Worm (Caenorhabditis elegans) whole organism, L2 larva: ENCODE data around the gene pxn-2.

Experiments
- ama-1 ChIP-seq: fragments of 150-350 bp; optimal IDR thresholded peaks from 2 replicates; lab custom pipeline; 2018; ENCODE audit warnings: inconsistent platforms
- gmeb-1 ChIP-seq: fragments of 150-350 bp; optimal IDR thresholded peaks from 2 replicates; lab custom pipeline; 2014; ENCODE audit warnings: missing biosample characterization, missing genetic modification characterization
- nhr-237 ChIP-seq: fragments of 150-350 bp; optimal IDR thresholded peaks from 2 replicates; lab custom pipeline; 2014; ENCODE audit warnings: missing biosample characterization, missing genetic modification characterization
- ztf-4 ChIP-seq: fragments of 150-350 bp; optimal IDR thresholded peaks from 2 replicates; lab custom pipeline; 2014; ENCODE audit warnings: missing biosample characterization, missing genetic modification characterization

DNA sequence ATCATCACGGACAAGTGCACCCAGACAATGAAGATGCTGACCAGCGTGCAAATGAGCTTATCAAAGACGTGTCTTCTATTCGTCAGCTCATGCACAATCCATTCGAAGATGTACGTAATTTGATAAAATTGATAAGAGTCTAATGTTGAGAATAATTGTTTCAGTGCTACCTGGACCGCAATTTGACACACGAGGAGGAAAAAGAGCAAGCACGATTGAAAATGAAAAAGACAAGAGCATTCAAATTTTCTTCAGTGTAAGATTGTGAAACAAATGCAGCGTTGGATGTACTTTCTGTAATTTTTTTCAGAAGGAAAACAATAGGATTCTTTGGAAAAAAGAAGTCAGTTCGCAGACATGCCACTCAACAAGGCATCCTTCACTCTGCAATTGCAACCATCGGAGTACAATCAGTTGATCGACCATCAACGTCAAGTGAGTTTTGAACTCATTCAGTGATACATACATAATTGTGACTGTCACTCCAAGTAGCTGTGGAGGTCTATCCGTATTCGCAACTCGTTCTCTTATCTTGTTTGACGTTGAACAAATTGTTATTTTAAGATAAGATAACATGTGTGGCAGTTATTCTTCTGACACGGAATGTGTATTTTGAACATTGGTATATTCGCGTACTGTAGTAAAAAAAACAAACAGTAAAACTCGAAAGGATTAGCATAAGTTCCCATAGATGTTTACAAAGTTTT, 22.0 kb downstream of the pxn-2 start:
- TF ChIP-seq nhr-237 (tag; lab: Kevin White, UChicago) (no peak), ama-1 (lab: Kevin White, UChicago) (no peak), ztf-4 (no peak), gmeb-1 (tag; lab: Kevin White, UChicago) (no peak)
